Worm (Caenorhabditis elegans) whole organism, L1 larva: ENCODE data around the gene C08B6.3.

ENCODE experiments used
- C34B4.2 ChIP-seq: sonication (generic microtip); optimal IDR thresholded peaks from 2 replicates; lab custom pipeline; 2017; ENCODE audit warnings: mild to moderate bottlenecking, missing genetic modification characterization, missing compliant biosample characterization
- F16B12.6 ChIP-seq: fragments of 150-350 bp; optimal IDR thresholded peaks from 2 replicates; lab custom pipeline; 2014; ENCODE audit warnings: missing biosample characterization, missing genetic modification characterization
- Y116A8C.19 ChIP-seq: sonication (generic microtip); optimal IDR thresholded peaks from 2 replicates; lab custom pipeline; 2016; ENCODE audit warnings: missing compliant biosample characterization, missing genetic modification characterization, borderline replicate concordance
- aha-1 ChIP-seq: fragments of 150-350 bp; optimal IDR thresholded peaks from 2 replicates; lab custom pipeline; 2014; ENCODE audit warnings: missing biosample characterization, missing genetic modification characterization
- aly-2 ChIP-seq: fragments of 150-350 bp; optimal IDR thresholded peaks from 2 replicates; lab custom pipeline; 2014; ENCODE audit warnings: missing biosample characterization, missing genetic modification characterization
- ama-1 ChIP-seq: fragments of 150-350 bp; optimal IDR thresholded peaks from 2 replicates; lab custom pipeline; 2014
- blmp-1 ChIP-seq: fragments of 150-350 bp; optimal IDR thresholded peaks from 2 replicates; lab custom pipeline; 2014; ENCODE audit warnings: missing biosample characterization, missing genetic modification characterization
- ceh-63 ChIP-seq: fragments of 200-800 bp; sonication (Bioruptor generic); optimal IDR thresholded peaks from 2 replicates; lab custom pipeline; 2018; ENCODE audit warnings: mild to moderate bottlenecking, missing genetic modification characterization, missing compliant biosample characterization
- ceh-82 ChIP-seq, 3 experiments: fragments of 150-350 bp in 1 of 3; sonication (generic microtip) in 2 of 3; optimal IDR thresholded peaks; 2 replicates each; lab custom pipeline; 2014 to 2017; ENCODE audit warnings: missing biosample characterization in 3 of 3, missing genetic modification characterization in 3 of 3
- ceh-88 ChIP-seq: fragments of 200-800 bp; sonication (Bioruptor generic); IDR thresholded peaks from 2 replicates; pipeline ENCODE4 v1.3.6; 2022; ENCODE audit warnings: missing genetic modification characterization, missing compliant biosample characterization
- efl-3 ChIP-seq: fragments of 200-800 bp; sonication (Bioruptor generic); optimal IDR thresholded peaks from 2 replicates; lab custom pipeline; 2018; ENCODE audit warnings: mild to moderate bottlenecking, missing genetic modification characterization, missing compliant biosample characterization
- egl-13 ChIP-seq: sonication (generic microtip); optimal IDR thresholded peaks from 2 replicates; lab custom pipeline; 2016; ENCODE audit warnings: missing genotype, missing genetic modification reagents, missing genetic modification characterization, missing compliant biosample characterization
- elt-2 ChIP-seq: sonication (generic microtip); optimal IDR thresholded peaks from 2 replicates; lab custom pipeline; 2016; ENCODE audit warnings: missing genetic modification characterization, mild to moderate bottlenecking, inconsistent platforms, missing compliant biosample characterization, missing genetic modification reagents
- ets-5 ChIP-seq: fragments of 200-800 bp; sonication (Bioruptor generic); IDR thresholded peaks from 2 replicates; pipeline ENCODE4 v1.3.6; 2022; ENCODE audit warnings: missing genetic modification characterization, missing compliant biosample characterization
- hlh-4 ChIP-seq: sonication (generic microtip); optimal IDR thresholded peaks from 2 replicates; lab custom pipeline; 2016; ENCODE audit warnings: mild to moderate bottlenecking, missing genetic modification characterization, missing compliant biosample characterization
- hpl-2 ChIP-seq: fragments of 150-350 bp; optimal IDR thresholded peaks from 2 replicates; lab custom pipeline; 2014; ENCODE audit warnings: missing biosample characterization, missing genetic modification reagents, missing genetic modification characterization
- irx-1 ChIP-seq: sonication (generic microtip); optimal IDR thresholded peaks from 2 replicates; lab custom pipeline; 2016; ENCODE audit warnings: missing genetic modification characterization, missing compliant biosample characterization
- jun-1 ChIP-seq: fragments of 150-350 bp; optimal IDR thresholded peaks from 2 replicates; lab custom pipeline; 2014; ENCODE audit warnings: missing biosample characterization, missing genetic modification reagents, missing genetic modification characterization
- lin-13 ChIP-seq: fragments of 150-350 bp; optimal IDR thresholded peaks from 2 replicates; lab custom pipeline; 2014; ENCODE audit warnings: missing biosample characterization, missing genetic modification reagents, missing genetic modification characterization
- lin-14 ChIP-seq: fragments of 200-800 bp; sonication (Bioruptor generic); optimal IDR thresholded peaks from 2 replicates; lab custom pipeline; 2018; ENCODE audit warnings: mild to moderate bottlenecking, missing genetic modification characterization, moderate library complexity, missing compliant biosample characterization
- lin-35 ChIP-seq, 2 experiments: fragments of 150-350 bp; optimal IDR thresholded peaks; 2 replicates each; lab custom pipeline; 2014; ENCODE audit warnings: missing biosample characterization in 2 of 2, missing genetic modification characterization in 2 of 2, missing genetic modification reagents in 2 of 2
- lin-39 ChIP-seq: fragments of 150-350 bp; optimal IDR thresholded peaks from 2 replicates; lab custom pipeline; 2014; ENCODE audit warnings: missing biosample characterization, missing genetic modification reagents, missing genetic modification characterization
- mef-2 ChIP-seq: fragments of 150-350 bp; optimal IDR thresholded peaks from 2 replicates; lab custom pipeline; 2014; ENCODE audit warnings: missing biosample characterization, missing genetic modification characterization
- nhr-11 ChIP-seq: fragments of 150-350 bp; optimal IDR thresholded peaks from 2 replicates; lab custom pipeline; 2014; ENCODE audit warnings: missing biosample characterization, missing genetic modification characterization
- nhr-19 ChIP-seq: fragments of 200-800 bp; sonication (Bioruptor generic); conservative IDR thresholded peaks from 2 replicates; pipeline ENCODE4 v1.3.6; 2022; ENCODE audit warnings: missing genetic modification characterization, missing compliant biosample characterization
- nhr-28 ChIP-seq: fragments of 150-350 bp; optimal IDR thresholded peaks from 2 replicates; lab custom pipeline; 2014; ENCODE audit warnings: missing biosample characterization, missing genetic modification characterization
- nhr-47 ChIP-seq: sonication (generic microtip); optimal IDR thresholded peaks from 2 replicates; lab custom pipeline; 2016; ENCODE audit warnings: mild to moderate bottlenecking, missing genetic modification characterization, moderate library complexity, missing compliant biosample characterization
- nhr-76 ChIP-seq: sonication (generic microtip); optimal IDR thresholded peaks from 2 replicates; lab custom pipeline; 2017; ENCODE audit warnings: missing biosample characterization, missing genetic modification characterization
- nhr-77 ChIP-seq: fragments of 150-350 bp; optimal IDR thresholded peaks from 2 replicates; lab custom pipeline; 2014; ENCODE audit warnings: missing biosample characterization, missing genetic modification characterization
- nhr-85 ChIP-seq: sonication (generic microtip); peaks from one replicate; lab custom pipeline; 2016; ENCODE audit warnings: missing genetic modification characterization, inconsistent platforms, missing compliant biosample characterization
- pax-3 ChIP-seq: fragments of 200-800 bp; sonication (Bioruptor generic); optimal IDR thresholded peaks from 2 replicates; lab custom pipeline; 2018; ENCODE audit warnings: mild to moderate bottlenecking, missing genetic modification characterization, moderate library complexity, missing compliant biosample characterization
- pqm-1 ChIP-seq: sonication (generic microtip); optimal IDR thresholded peaks from 3 replicates; lab custom pipeline; 2017; ENCODE audit warnings: missing biosample characterization, missing genetic modification characterization
- rnt-1 ChIP-seq: sonication (generic microtip); optimal IDR thresholded peaks from 2 replicates; lab custom pipeline; 2016; ENCODE audit warnings: mild to moderate bottlenecking, missing genetic modification characterization, moderate library complexity, missing compliant biosample characterization
- sptf-1 ChIP-seq: fragments of 150-350 bp; optimal IDR thresholded peaks from 2 replicates; lab custom pipeline; 2014; ENCODE audit warnings: missing biosample characterization, missing genetic modification characterization
- sup-37 ChIP-seq: fragments of 200-800 bp; sonication (Bioruptor generic); optimal IDR thresholded peaks from 2 replicates; lab custom pipeline; 2018; ENCODE audit warnings: mild to moderate bottlenecking, missing genetic modification characterization, missing compliant biosample characterization
- tbx-2 ChIP-seq: sonication (generic microtip); optimal IDR thresholded peaks from 2 replicates; lab custom pipeline; 2016; ENCODE audit warnings: missing genetic modification characterization, missing compliant biosample characterization
- unc-130 ChIP-seq: fragments of 150-350 bp; optimal IDR thresholded peaks from 2 replicates; lab custom pipeline; 2017; ENCODE audit warnings: missing biosample characterization, missing genetic modification characterization, inconsistent platforms
- unc-62 ChIP-seq: fragments of 150-350 bp; optimal IDR thresholded peaks from 2 replicates; lab custom pipeline; 2014; ENCODE audit warnings: missing biosample characterization, missing genetic modification reagents, missing genetic modification characterization
- unc-86 ChIP-seq: sonication (generic microtip); optimal IDR thresholded peaks from 2 replicates; lab custom pipeline; 2016; ENCODE audit warnings: missing genetic modification characterization, missing compliant biosample characterization
- unc-98 ChIP-seq: fragments of 200-800 bp; sonication (Bioruptor generic); IDR thresholded peaks from 2 replicates; pipeline ENCODE4 v1.3.6; 2022; ENCODE audit warnings: missing genetic modification characterization, missing compliant biosample characterization
- vab-15 ChIP-seq: sonication (generic microtip); optimal IDR thresholded peaks from 2 replicates; lab custom pipeline; 2017; ENCODE audit warnings: missing genotype, mild to moderate bottlenecking, missing genetic modification characterization, missing compliant biosample characterization
- xbp-1 ChIP-seq: sonication (generic microtip); optimal IDR thresholded peaks from 2 replicates; lab custom pipeline; 2016; ENCODE audit warnings: missing genetic modification characterization, missing compliant biosample characterization
- zip-4 ChIP-seq: fragments of 200-800 bp; sonication (Bioruptor generic); optimal IDR thresholded peaks from 2 replicates; lab custom pipeline; 2018; ENCODE audit warnings: mild to moderate bottlenecking, missing genetic modification characterization, moderate library complexity, missing compliant biosample characterization

Gene C08B6.3

ce11 chrV:10112187-10112586 lies at the start of gene C08B6.3:
C08B6.3 (minus strand) TSS chrV:10112287.
- TF ChIP-seq ceh-88 (no peak), ceh-63 (no peak), hpl-2 (GFP tag; lab: Kevin White, UChicago) (no peak), irx-1 (tag; lab: Kevin White, UChicago) (no peak), nhr-77 (tag; lab: Kevin White, UChicago) (no peak), ceh-82 (tag; optimal IDR thresholded peaks at IDR 0.05; lab: Kevin White, UChicago) (no peak), lin-39 (tag; lab: Kevin White, UChicago) (no peak), lin-13 (no peak), nhr-76 (tag; lab: Kevin White, UChicago) (no peak), mef-2 (tag; lab: Kevin White, UChicago) (no peak)
- TF ChIP-seq, all 84 proteins: peak for 0

- TF ChIP-seq lin-35 (GFP tag; optimal IDR thresholded peaks at IDR 0.05; lab: Kevin White, UChicago) (peak in 1 of 2 experiments; percentile 12), ets-5 (no peak), elt-2 (tag; lab: Kevin White, UChicago) (peak; percentile 59)
Measured at ce11 chrV:10160954-10161353, 48.9 kb upstream of the C08B6.3 start, which contains the start of gene C51E3.10. C51E3.10 (minus strand) TSS chrV:10161134.

ce11 chrV:10159972-10160371 lies 47.9 kb upstream of the C08B6.3 start:
- TF ChIP-seq lin-39 (tag; lab: Kevin White, UChicago) (no peak), Y116A8C.19 (tag; lab: Kevin White, UChicago) (no peak), unc-62 (GFP tag; lab: Kevin White, UChicago) (no peak), nhr-85 (tag; lab: Kevin White, UChicago) (no peak), elt-2 (tag; lab: Kevin White, UChicago) (peak; percentile 65)

ce11 chrV:10158528-10158927 lies 46.4 kb upstream of the C08B6.3 start, which contains the start of gene srsx-30:
srsx-30 (plus strand) TSS chrV:10158828.
- TF ChIP-seq lin-13 (no peak), Y116A8C.19 (tag; lab: Kevin White, UChicago) (no peak), pqm-1 (no peak), lin-14 (no peak), unc-86 (tag; lab: Kevin White, UChicago) (no peak), unc-130 (tag; lab: Kevin White, UChicago) (no peak), sup-37 (no peak), nhr-85 (tag; lab: Kevin White, UChicago) (no peak), hlh-4 (no peak), vab-15 (tag; lab: Kevin White, UChicago) (no peak), zip-4 (no peak), rnt-1 (no peak), lin-39 (tag; lab: Kevin White, UChicago) (no peak), ama-1 (lab: Kevin White, UChicago) (no peak), egl-13 (tag; lab: Kevin White, UChicago) (no peak), sptf-1 (no peak), aha-1 (tag; lab: Kevin White, UChicago) (no peak), nhr-19 (GFP tag; lab: Robert Waterston, UW) (no peak), nhr-47 (tag; lab: Kevin White, UChicago) (no peak)

- no peak for TF ChIP-seq blmp-1
- no peak for TF ChIP-seq nhr-77 (tag; lab: Kevin White, UChicago)
- TF ChIP-seq aha-1 (tag; lab: Kevin White, UChicago), result no peak
- no peak for TF ChIP-seq jun-1 (tag; lab: Kevin White, UChicago)
- no peak for TF ChIP-seq unc-98
- no peak for TF ChIP-seq C34B4.2 (tag; lab: Kevin White, UChicago)
- TF ChIP-seq rnt-1, result no peak
- no peak for TF ChIP-seq xbp-1 (tag; lab: Kevin White, UChicago)
- no peak for TF ChIP-seq ceh-63
- no peak for TF ChIP-seq pax-3 (tag; lab: Kevin White, UChicago)
- TF ChIP-seq nhr-11 (tag; lab: Kevin White, UChicago), result no peak
- no peak for TF ChIP-seq ceh-88
- TF ChIP-seq efl-3 (GFP tag; lab: Kevin White, UChicago), result no peak
- no peak for TF ChIP-seq F16B12.6 (tag; lab: Kevin White, UChicago)
- no peak for TF ChIP-seq aly-2
- no peak for TF ChIP-seq zip-4
- TF ChIP-seq sptf-1, result no peak
- TF ChIP-seq tbx-2, result no peak
- TF ChIP-seq nhr-28, result no peak
Measured at ce11 chrV:10154698-10155097, 42.6 kb upstream of the C08B6.3 start, which contains the start of gene srsx-29. srsx-29 (plus strand) TSS chrV:10154998.
